Worm (Caenorhabditis elegans) whole organism, early embryonic: ENCODE measurements around the gene nol-56.

Source experiments
- B0310.2 ChIP-seq: sonication (generic microtip); optimal IDR thresholded peaks from 2 replicates; lab custom pipeline; 2016; ENCODE audit warnings: mild to moderate bottlenecking, missing genetic modification characterization, missing compliant biosample characterization
- F13C5.2 ChIP-seq: sonication (generic microtip); optimal IDR thresholded peaks from 2 replicates; lab custom pipeline; 2017; ENCODE audit warnings: mild to moderate bottlenecking, missing genetic modification characterization, inconsistent platforms, missing compliant biosample characterization
- aly-1 ChIP-seq: sonication (generic microtip); optimal IDR thresholded peaks from 2 replicates; lab custom pipeline; 2016; ENCODE audit warnings: missing genetic modification characterization, missing compliant biosample characterization
- ama-1 ChIP-seq: fragments of 150-350 bp; optimal IDR thresholded peaks from 2 replicates; lab custom pipeline; 2014
- ceh-13 ChIP-seq: fragments of 200-800 bp; sonication (Bioruptor generic); optimal IDR thresholded peaks from 2 replicates; lab custom pipeline; 2018; ENCODE audit warnings: mild to moderate bottlenecking, missing genetic modification characterization, missing compliant biosample characterization
- ceh-36 ChIP-seq: sonication (generic microtip); optimal IDR thresholded peaks from 2 replicates; lab custom pipeline; 2016; ENCODE audit warnings: missing genetic modification characterization, inconsistent platforms, missing compliant biosample characterization
- ets-7 ChIP-seq: sonication (generic microtip); optimal IDR thresholded peaks from 2 replicates; lab custom pipeline; 2016; ENCODE audit warnings: missing genotype, missing genetic modification characterization, missing compliant biosample characterization
- flt-1 ChIP-seq: fragments of 200-800 bp; sonication (Bioruptor generic); IDR thresholded peaks from 2 replicates; pipeline ENCODE4 v1.3.6; 2022; ENCODE audit warnings: missing genetic modification characterization, missing compliant biosample characterization
- hmbx-1 ChIP-seq: sonication (generic microtip); optimal IDR thresholded peaks from 2 replicates; lab custom pipeline; 2016; ENCODE audit warnings: mild to moderate bottlenecking, missing genetic modification characterization, missing compliant biosample characterization
- hmg-4 ChIP-seq: fragments of 200-800 bp; sonication (Bioruptor generic); optimal IDR thresholded peaks from 2 replicates; lab custom pipeline; 2018; ENCODE audit warnings: mild to moderate bottlenecking, missing genetic modification characterization, missing compliant biosample characterization
- hnd-1 ChIP-seq: sonication (generic microtip); optimal IDR thresholded peaks from 2 replicates; lab custom pipeline; 2016; ENCODE audit warnings: missing genetic modification characterization, missing compliant biosample characterization
- pes-1 ChIP-seq: fragments of 200-800 bp; sonication (Bioruptor generic); IDR thresholded peaks from 2 replicates; pipeline ENCODE4 v1.3.6; 2022; ENCODE audit warnings: missing genetic modification reagents, missing genetic modification characterization, missing compliant biosample characterization
- scrt-1 ChIP-seq: fragments of 200-800 bp; sonication (Bioruptor generic); IDR thresholded peaks from 2 replicates; pipeline ENCODE4 v1.3.6; 2022; ENCODE audit warnings: missing genetic modification characterization, missing compliant biosample characterization
- sea-1 ChIP-seq: fragments of 200-800 bp; sonication (Bioruptor generic); conservative IDR thresholded peaks from 2 replicates; pipeline ENCODE4 v1.3.6; 2022; ENCODE audit warnings: missing genetic modification characterization, missing compliant biosample characterization
- tbx-11 ChIP-seq: fragments of 200-800 bp; sonication (Bioruptor generic); IDR thresholded peaks from 2 replicates; pipeline ENCODE4 v1.3.6; 2022; ENCODE audit warnings: missing genetic modification characterization, missing compliant biosample characterization
- tbx-37 ChIP-seq: fragments of 200-800 bp; sonication (Bioruptor generic); conservative IDR thresholded peaks from 2 replicates; pipeline ENCODE4 v1.3.6; 2022; ENCODE audit warnings: missing genetic modification reagents, missing genetic modification characterization, missing compliant biosample characterization
- tra-4 ChIP-seq: sonication (generic microtip); optimal IDR thresholded peaks from 2 replicates; lab custom pipeline; 2017; ENCODE audit warnings: missing genetic modification characterization, missing compliant biosample characterization

The nol-56 gene

DNA sequence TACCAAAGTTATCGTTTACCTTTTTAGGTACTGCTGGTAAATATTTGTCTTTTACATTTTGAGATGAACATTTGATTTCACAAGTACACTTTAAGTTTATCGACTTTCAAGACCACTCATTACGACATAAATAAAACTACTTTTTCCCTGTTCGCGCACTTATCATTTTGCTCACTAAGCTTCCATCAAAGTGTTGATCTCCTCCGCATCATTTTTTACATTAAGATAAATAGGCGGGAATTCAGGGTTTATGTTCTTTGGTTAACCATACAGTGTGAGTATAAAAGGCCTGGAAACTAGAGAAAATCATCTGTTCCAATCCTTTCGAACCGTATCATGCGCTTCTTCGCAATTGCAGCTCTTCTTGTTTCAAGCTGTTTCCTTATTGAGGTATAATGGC lies 29.4 kb upstream of the nol-56 start, which contains the start of gene pqn-2:
pqn-2 (plus strand) TSS at position 301 of the 400 bp plus-strand sequence.
- TF ChIP-seq pes-1 (GFP tag; lab: Robert Waterston, UW) (no peak), scrt-1 (GFP tag; lab: Robert Waterston, UW) (no peak), aly-1 (no peak), ceh-13 (GFP tag; lab: Kevin White, UChicago) (no peak), flt-1 (GFP tag; lab: Robert Waterston, UW) (no peak), ets-7 (tag; lab: Kevin White, UChicago) (no peak), F13C5.2 (tag; lab: Kevin White, UChicago) (no peak), ama-1 (lab: Kevin White, UChicago) (no peak), hmbx-1 (tag; lab: Kevin White, UChicago) (no peak), hnd-1 (tag; lab: Kevin White, UChicago) (no peak), tbx-11 (no peak), tbx-37 (GFP tag; lab: Robert Waterston, UW) (no peak), sea-1 (no peak), tra-4 (tag; lab: Kevin White, UChicago) (no peak), ceh-36 (tag; lab: Kevin White, UChicago) (no peak), hmg-4 (GFP tag; lab: Kevin White, UChicago) (no peak), B0310.2 (tag; lab: Kevin White, UChicago) (no peak)

DNA sequence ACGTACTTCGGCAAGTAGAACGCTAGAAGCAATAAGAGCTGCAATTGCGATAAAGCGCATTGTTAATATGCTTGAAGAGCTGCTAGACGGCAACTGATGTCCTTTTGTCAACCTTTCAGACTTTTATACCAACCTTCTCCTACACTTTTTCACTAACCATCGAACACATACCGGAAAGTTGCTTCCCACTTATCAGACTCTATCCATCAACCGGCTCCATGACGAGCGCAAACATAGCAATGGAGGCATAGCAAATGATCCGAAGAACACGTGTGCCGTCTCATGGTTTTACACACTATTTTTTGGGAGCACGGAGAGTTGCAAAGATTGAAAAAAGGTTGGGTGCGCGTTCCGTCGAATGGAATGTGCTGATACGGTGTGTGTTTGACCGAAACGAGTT lies 28.9 kb upstream of the nol-56 start, which contains the start of gene abu-1:
abu-1 (minus strand) TSS at position 101 of the 400 bp plus-strand sequence.
- TF ChIP-seq hmg-4 (GFP tag; lab: Kevin White, UChicago) = no peak
- TF ChIP-seq ceh-13 (GFP tag; lab: Kevin White, UChicago) = no peak
- TF ChIP-seq ceh-36 (tag; lab: Kevin White, UChicago) = no peak
- TF ChIP-seq ama-1 (lab: Kevin White, UChicago) = no peak
- no peak for TF ChIP-seq scrt-1 (GFP tag; lab: Robert Waterston, UW)
- TF ChIP-seq tra-4 (tag; lab: Kevin White, UChicago) = no peak
- no peak for TF ChIP-seq ets-7 (tag; lab: Kevin White, UChicago)
- TF ChIP-seq aly-1 = no peak
- TF ChIP-seq tbx-37 (GFP tag; lab: Robert Waterston, UW) = no peak
- no peak for TF ChIP-seq F13C5.2 (tag; lab: Kevin White, UChicago)
- no peak for TF ChIP-seq hnd-1 (tag; lab: Kevin White, UChicago)
- no peak for TF ChIP-seq tbx-11
- no peak for TF ChIP-seq hmbx-1 (tag; lab: Kevin White, UChicago)
- no peak for TF ChIP-seq B0310.2 (tag; lab: Kevin White, UChicago)
- TF ChIP-seq pes-1 (GFP tag; lab: Robert Waterston, UW) = no peak
- no peak for TF ChIP-seq sea-1
- TF ChIP-seq flt-1 (GFP tag; lab: Robert Waterston, UW) = no peak

ce11 chrV:10379761-10380160 lies 27.0 kb upstream of the nol-56 start:
- TF ChIP-seq sea-1 (no peak), aly-1 (no peak), F13C5.2 (tag; lab: Kevin White, UChicago) (no peak)

- TF ChIP-seq ceh-13 (GFP tag; lab: Kevin White, UChicago) (no peak), F13C5.2 (tag; lab: Kevin White, UChicago) (no peak), tra-4 (tag; lab: Kevin White, UChicago) (no peak), B0310.2 (tag; lab: Kevin White, UChicago) (no peak), flt-1 (GFP tag; lab: Robert Waterston, UW) (no peak), pes-1 (GFP tag; lab: Robert Waterston, UW) (no peak), hnd-1 (tag; lab: Kevin White, UChicago) (no peak), scrt-1 (GFP tag; lab: Robert Waterston, UW) (no peak), ceh-36 (tag; lab: Kevin White, UChicago) (no peak), hmg-4 (GFP tag; lab: Kevin White, UChicago) (no peak), tbx-37 (GFP tag; lab: Robert Waterston, UW) (no peak), ama-1 (lab: Kevin White, UChicago) (no peak), aly-1 (no peak)
Observed at ce11 chrV:10379293-10379692, 26.5 kb upstream of the nol-56 start, which contains the start of gene AC3.12. TSS of gene AC3.12 (minus strand) at chrV:10379393.

DNA sequence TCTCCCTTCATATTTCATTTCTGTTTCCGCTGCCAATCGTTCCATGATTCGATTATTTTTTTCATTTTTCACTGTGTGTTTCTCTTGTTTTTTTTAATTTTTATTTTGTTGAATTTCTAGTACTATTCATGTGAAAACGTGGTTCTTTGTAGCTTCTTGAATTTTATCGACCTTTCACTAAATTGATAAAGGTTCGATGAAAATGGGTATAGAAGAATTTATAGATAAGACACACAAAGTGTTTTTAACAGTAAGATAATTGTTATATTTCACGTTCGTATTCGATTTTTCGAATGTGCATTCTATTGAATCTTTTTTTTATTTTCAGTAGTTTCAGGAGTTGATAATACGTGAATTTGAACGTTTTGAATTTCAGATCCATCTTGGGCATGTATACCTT lies 19.2 kb upstream of the nol-56 start, which contains the start of gene ugt-49:
ugt-49 (plus strand) TSS at position 371 of the 400 bp plus-strand sequence.
- TF ChIP-seq aly-1 = no peak
- TF ChIP-seq tbx-37 (GFP tag; lab: Robert Waterston, UW) = no peak
- no peak for TF ChIP-seq ama-1 (lab: Kevin White, UChicago)
- no peak for TF ChIP-seq B0310.2 (tag; lab: Kevin White, UChicago)
- no peak for TF ChIP-seq ceh-13 (GFP tag; lab: Kevin White, UChicago)
- no peak for TF ChIP-seq hnd-1 (tag; lab: Kevin White, UChicago)
- no peak for TF ChIP-seq scrt-1 (GFP tag; lab: Robert Waterston, UW)
- TF ChIP-seq hmbx-1 (tag; lab: Kevin White, UChicago) = no peak
- TF ChIP-seq sea-1 = no peak
- no peak for TF ChIP-seq tra-4 (tag; lab: Kevin White, UChicago)
- no peak for TF ChIP-seq ceh-36 (tag; lab: Kevin White, UChicago)
- no peak for TF ChIP-seq ets-7 (tag; lab: Kevin White, UChicago)
- no peak for TF ChIP-seq F13C5.2 (tag; lab: Kevin White, UChicago)
- TF ChIP-seq hmg-4 (GFP tag; lab: Kevin White, UChicago) = no peak

- TF ChIP-seq tbx-37 (GFP tag; lab: Robert Waterston, UW) (no peak), sea-1 (no peak), hnd-1 (tag; lab: Kevin White, UChicago) (no peak)
Observed at ce11 chrV:10371177-10371576, 18.4 kb upstream of the nol-56 start.

DNA sequence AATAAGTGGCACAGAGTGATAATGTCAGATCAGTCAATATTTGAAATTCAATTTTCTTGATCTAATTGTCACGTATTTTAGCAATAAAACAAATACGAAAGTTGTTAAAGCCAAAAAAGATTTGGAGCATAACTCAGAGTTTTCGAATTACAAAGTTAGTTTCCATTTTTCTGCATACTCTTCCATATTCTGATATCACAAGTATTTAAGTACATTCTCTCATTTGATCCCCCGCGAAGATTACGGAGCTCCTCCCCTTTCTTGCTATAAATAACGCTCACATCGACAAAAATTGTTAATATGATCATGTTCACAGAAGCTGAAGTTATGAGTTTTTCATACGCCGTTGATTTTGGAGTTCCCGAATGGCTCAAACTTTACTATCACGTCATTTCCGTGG lies 15.5 kb upstream of the nol-56 start, which contains the start of gene sri-20:
sri-20 (plus strand) TSS at position 301 of the 400 bp plus-strand sequence.
- TF ChIP-seq tbx-11 = no peak
